Worm (Caenorhabditis elegans) whole organism, early embryonic: ENCODE results near the gene F39G3.4.

Experiments used
- hmbx-1 ChIP-seq: sonication (generic microtip); optimal IDR thresholded peaks from 2 replicates; lab custom pipeline; 2016; ENCODE audit warnings: mild to moderate bottlenecking, missing genetic modification characterization, missing compliant biosample characterization
- hmg-4 ChIP-seq: fragments of 200-800 bp; sonication (Bioruptor generic); optimal IDR thresholded peaks from 2 replicates; lab custom pipeline; 2018; ENCODE audit warnings: mild to moderate bottlenecking, missing genetic modification characterization, missing compliant biosample characterization
- hnd-1 ChIP-seq: sonication (generic microtip); optimal IDR thresholded peaks from 2 replicates; lab custom pipeline; 2016; ENCODE audit warnings: missing genetic modification characterization, missing compliant biosample characterization
- scrt-1 ChIP-seq: fragments of 200-800 bp; sonication (Bioruptor generic); IDR thresholded peaks from 2 replicates; pipeline ENCODE4 v1.3.6; 2022; ENCODE audit warnings: missing genetic modification characterization, missing compliant biosample characterization
- tbx-11 ChIP-seq: fragments of 200-800 bp; sonication (Bioruptor generic); IDR thresholded peaks from 2 replicates; pipeline ENCODE4 v1.3.6; 2022; ENCODE audit warnings: missing genetic modification characterization, missing compliant biosample characterization

ce11 chrV:4681670-4682069, 42.9 kb upstream of the F39G3.4 start, which contains the start of gene K03B4.4:
- TF ChIP-seq hmg-4 (GFP tag; lab: Kevin White, UChicago) (no peak), scrt-1 (GFP tag; lab: Robert Waterston, UW) (no peak), hmbx-1 (no peak), tbx-11 (GFP tag; lab: Robert Waterston, UW) (no peak), hnd-1 (no peak)
